Fruit fly (Drosophila melanogaster) whole organism: ENCODE data around the gene Cyp313a1.

ENCODE experiments used
- pan ChIP-seq: fragments of >200 bp; optimal IDR thresholded peaks from 2 replicates; lab custom pipeline; 2017
- psq ChIP-seq: fragments of >200 bp; optimal IDR thresholded peaks from 2 replicates; lab custom pipeline; 2017
- usp ChIP-seq: fragments of >200 bp; optimal IDR thresholded peaks from 2 replicates; lab custom pipeline; 2017; ENCODE audit warnings: missing biosample characterization, missing genetic modification characterization, mixed read lengths

dm6 chr3R:14520749-14521148 is at the start of gene Cyp313a1:
- no peak for TF ChIP-seq psq
- no peak for TF ChIP-seq usp (GFP tag; lab: Kevin White, UChicago)
- TF ChIP-seq pan (lab: Kevin White, UChicago) = no peak
